Fruit fly (Drosophila melanogaster) whole organism, pupa: ENCODE results near the gene meigo.

Source experiments
- CG10348 ChIP-seq: fragments of 200-800 bp; sonication (Bioruptor generic); IDR thresholded peaks from 2 replicates; pipeline ENCODE4 v1.3.6; 2022; ENCODE audit warnings: missing biosample characterization, missing genetic modification characterization
- CG12605 ChIP-seq: fragments of 200-800 bp; sonication (Bioruptor generic); IDR thresholded peaks from 2 replicates; pipeline ENCODE4 v1.3.6; 2022; ENCODE audit warnings: missing biosample characterization, missing genetic modification characterization
- CG13204 ChIP-seq: fragments of 200-800 bp; sonication (Bioruptor generic); optimal IDR thresholded peaks from 2 replicates; lab custom pipeline; 2018; ENCODE audit warnings: missing biosample characterization, mild to moderate bottlenecking, missing genetic modification characterization, moderate library complexity
- CG14655 ChIP-seq: fragments of 200-800 bp; sonication (Bioruptor generic); optimal IDR thresholded peaks from 3 replicates; lab custom pipeline; 2017; ENCODE audit warnings: mild to moderate bottlenecking, missing biosample characterization, missing genetic modification reagents, missing genetic modification characterization
- CG15710 ChIP-seq: fragments of 200-800 bp; sonication (Bioruptor generic); optimal IDR thresholded peaks from 2 replicates; lab custom pipeline; 2018; ENCODE audit warnings: missing biosample characterization, mild to moderate bottlenecking, missing genetic modification characterization, moderate library complexity
- CG17806 ChIP-seq: fragments of 200-800 bp; sonication (Bioruptor generic); optimal IDR thresholded peaks from 2 replicates; lab custom pipeline; 2018; ENCODE audit warnings: missing biosample characterization, mild to moderate bottlenecking, missing genetic modification characterization, moderate library complexity
- CG32121 ChIP-seq: fragments of 200-800 bp; sonication (Bioruptor generic); IDR thresholded peaks from 2 replicates; pipeline ENCODE4 v1.3.6; 2022; ENCODE audit warnings: missing biosample characterization, missing genetic modification characterization
- CG34367 ChIP-seq: fragments of 200-800 bp; sonication (Bioruptor generic); optimal IDR thresholded peaks from 2 replicates; lab custom pipeline; 2018; ENCODE audit warnings: missing biosample characterization, mild to moderate bottlenecking, missing genetic modification characterization
- CG4496 ChIP-seq: fragments of 200-800 bp; sonication (Bioruptor generic); IDR thresholded peaks from 3 replicates; pipeline ENCODE4 v1.3.6; 2022; ENCODE audit warnings: missing biosample characterization, missing genetic modification characterization
- CG8159 ChIP-seq: fragments of 200-800 bp; sonication (Bioruptor generic); optimal IDR thresholded peaks from 3 replicates; lab custom pipeline; 2018; ENCODE audit warnings: missing biosample characterization, mild to moderate bottlenecking, missing genetic modification characterization, moderate library complexity
- CG8301 ChIP-seq: fragments of 200-800 bp; sonication (Bioruptor generic); optimal IDR thresholded peaks from 2 replicates; lab custom pipeline; 2018; ENCODE audit warnings: missing biosample characterization, mild to moderate bottlenecking, missing genetic modification characterization
- CG9948 ChIP-seq: fragments of 200-800 bp; sonication (Bioruptor generic); optimal IDR thresholded peaks from 2 replicates; lab custom pipeline; 2018; ENCODE audit warnings: missing biosample characterization, mild to moderate bottlenecking, missing genetic modification characterization, moderate library complexity
- D1 ChIP-seq: fragments of 200-800 bp; sonication (Bioruptor generic); optimal IDR thresholded peaks from 2 replicates; lab custom pipeline; 2018; ENCODE audit warnings: missing biosample characterization, mild to moderate bottlenecking, missing genetic modification characterization, moderate library complexity
- EcR ChIP-seq: fragments of 200-800 bp; sonication (Bioruptor generic); optimal IDR thresholded peaks from 3 replicates; lab custom pipeline; 2019; ENCODE audit warnings: missing biosample characterization, missing genetic modification characterization, mild to moderate bottlenecking, moderate library complexity, missing genetic modification reagents
- Ets98B ChIP-seq: fragments of 200-800 bp; sonication (Bioruptor generic); IDR thresholded peaks from 2 replicates; pipeline ENCODE4 v1.3.6; 2022; ENCODE audit warnings: missing biosample characterization, missing genetic modification characterization
- Pif1A ChIP-seq: fragments of 200-800 bp; sonication (Bioruptor generic); optimal IDR thresholded peaks from 3 replicates; lab custom pipeline; 2016; ENCODE audit warnings: missing biosample characterization, missing genetic modification characterization
- Pif1B ChIP-seq: fragments of 200-800 bp; sonication (Bioruptor generic); optimal IDR thresholded peaks from 3 replicates; lab custom pipeline; 2016; ENCODE audit warnings: missing biosample characterization, missing genetic modification characterization
- Snoo ChIP-seq: fragments of 200-800 bp; sonication (Bioruptor generic); optimal IDR thresholded peaks from 3 replicates; lab custom pipeline; 2017; ENCODE audit warnings: missing biosample characterization, mild to moderate bottlenecking, missing genetic modification characterization, inconsistent platforms
- fd96Ca ChIP-seq: fragments of 200-800 bp; sonication (Bioruptor generic); IDR thresholded peaks from 3 replicates; pipeline ENCODE4 v1.3.6; 2022; ENCODE audit warnings: missing biosample characterization, missing genetic modification characterization
- gl ChIP-seq: fragments of 200-800 bp; sonication (Bioruptor generic); optimal IDR thresholded peaks from 2 replicates; lab custom pipeline; 2018; ENCODE audit warnings: missing biosample characterization, mild to moderate bottlenecking, missing genetic modification characterization
- rn ChIP-seq: fragments of 200-800 bp; sonication (Bioruptor generic); IDR thresholded peaks from 2 replicates; pipeline ENCODE4 v1.3.6; 2022; ENCODE audit warnings: missing biosample characterization, missing genetic modification characterization

Gene meigo

DNA sequence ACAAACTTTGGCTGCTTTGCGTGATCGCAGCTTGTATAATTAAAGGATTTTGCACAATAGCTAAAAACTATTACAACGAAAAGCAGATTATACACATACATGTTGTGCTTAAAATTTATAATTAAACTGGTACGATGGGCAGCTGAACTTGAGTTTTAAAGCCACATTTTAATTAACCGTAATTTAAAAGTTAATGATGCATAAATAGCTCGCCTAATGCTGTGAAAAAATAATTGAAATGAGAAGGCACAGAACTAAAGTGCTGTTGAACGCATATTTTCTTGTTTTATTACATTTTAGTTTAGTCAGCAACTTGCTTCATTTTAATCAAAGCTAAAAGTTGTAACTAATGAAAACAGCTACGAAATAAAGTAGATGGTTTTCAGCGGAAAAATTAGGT lies 8.5 kb upstream of the meigo start, which contains the start of gene Obp93a:
Gene Obp93a (minus strand): TSS at position 101 of the 400 bp plus-strand sequence.
- TF ChIP-seq CG34367 = no peak
- TF ChIP-seq Ets98B (GFP tag; lab: Robert Waterston, UW) = no peak
- TF ChIP-seq CG4496 (GFP tag; lab: Robert Waterston, UW) = no peak
- TF ChIP-seq Pif1A (GFP tag; lab: Kevin White, UChicago) = no peak
- no peak for TF ChIP-seq CG12605
- TF ChIP-seq rn (GFP tag; lab: Robert Waterston, UW) = no peak
- TF ChIP-seq CG13204 (GFP tag; lab: Kevin White, UChicago) = no peak
- TF ChIP-seq CG8301 (tag; lab: Kevin White, UChicago) = no peak
- no peak for TF ChIP-seq CG17806 (tag; lab: Kevin White, UChicago)
- no peak for TF ChIP-seq Pif1B (GFP tag; lab: Kevin White, UChicago)
- no peak for TF ChIP-seq CG8159
- no peak for TF ChIP-seq fd96Ca (GFP tag; lab: Robert Waterston, UW)
- TF ChIP-seq CG14655 (GFP tag; lab: Kevin White, UChicago) = no peak
- no peak for TF ChIP-seq D1 (tag; lab: Kevin White, UChicago)
- no peak for TF ChIP-seq gl (tag; lab: Kevin White, UChicago)
- TF ChIP-seq CG9948 (tag; lab: Kevin White, UChicago) = no peak

DNA sequence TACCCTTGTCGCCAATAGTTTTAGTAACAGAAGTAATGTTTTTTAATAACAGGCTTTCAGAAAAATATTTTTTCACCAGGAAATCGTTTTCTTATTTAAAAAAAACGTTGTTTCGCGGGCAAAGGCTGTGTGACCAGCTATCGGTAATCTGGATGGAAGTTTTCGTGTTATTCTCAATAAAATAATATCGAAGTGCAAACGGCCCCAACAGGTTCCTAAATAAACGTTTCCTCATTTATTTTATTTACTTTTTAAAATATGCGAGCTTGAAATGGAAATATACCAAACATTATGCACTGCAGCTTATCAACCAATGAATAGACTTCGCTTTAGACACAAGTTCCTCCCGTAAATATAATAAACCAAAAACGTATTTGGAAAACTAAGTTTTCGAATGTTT lies 8.0 kb upstream of the meigo start, which contains the start of gene Ice2:
Gene Ice2 (plus strand): TSS at position 167 of the 400 bp plus-strand sequence.
- no peak for TF ChIP-seq CG13204 (GFP tag; lab: Kevin White, UChicago)
- TF ChIP-seq gl (tag; lab: Kevin White, UChicago) = no peak
- TF ChIP-seq CG8159 = no peak
- TF ChIP-seq CG14655 (GFP tag; lab: Kevin White, UChicago) = no peak
- no peak for TF ChIP-seq CG12605
- no peak for TF ChIP-seq CG4496 (GFP tag; lab: Robert Waterston, UW)
- TF ChIP-seq CG10348 = no peak
- TF ChIP-seq Pif1B (GFP tag; lab: Kevin White, UChicago) = no peak
- TF ChIP-seq Pif1A (GFP tag; lab: Kevin White, UChicago) = no peak
- TF ChIP-seq Ets98B (GFP tag; lab: Robert Waterston, UW) = no peak
- no peak for TF ChIP-seq EcR (GFP tag; lab: Kevin White, UChicago)
- TF ChIP-seq CG34367 = no peak
- no peak for TF ChIP-seq CG15710
- TF ChIP-seq CG8301 (tag; lab: Kevin White, UChicago) = no peak
- TF ChIP-seq CG17806 (tag; lab: Kevin White, UChicago) = no peak
- TF ChIP-seq Snoo (tag; lab: Kevin White, UChicago) = no peak
- TF ChIP-seq fd96Ca (GFP tag; lab: Robert Waterston, UW) = no peak
- TF ChIP-seq CG32121 (GFP tag; lab: Robert Waterston, UW) = no peak

DNA sequence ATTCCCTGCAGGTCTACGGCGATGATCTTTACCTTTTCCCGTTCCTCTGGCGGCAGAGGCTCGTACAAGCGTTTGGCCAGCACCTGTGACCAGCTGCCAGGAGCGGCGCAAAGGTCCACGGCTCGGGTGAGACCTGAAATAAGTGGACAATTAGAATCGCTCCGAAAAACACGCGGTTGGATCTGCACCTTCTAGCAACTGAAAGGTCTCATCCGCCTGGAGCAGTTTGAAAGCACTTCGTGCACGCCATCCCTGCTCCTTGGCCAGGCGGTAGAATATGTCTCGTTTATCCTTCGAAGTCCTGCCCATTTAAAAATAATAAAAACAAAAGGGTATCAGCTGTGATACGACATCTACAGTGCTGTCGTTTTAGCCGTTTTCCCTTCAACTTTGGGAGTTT lies 4.6 kb upstream of the meigo start, which contains the start of gene Trm7-34:
Gene Trm7-34 (minus strand): TSS at position 365 of the 400 bp plus-strand sequence.
- TF ChIP-seq Snoo (tag; lab: Kevin White, UChicago) (no peak), CG32121 (GFP tag; lab: Robert Waterston, UW) (no peak), CG13204 (GFP tag; lab: Kevin White, UChicago) (no peak), CG34367 (no peak), CG8301 (tag; lab: Kevin White, UChicago) (no peak), CG4496 (GFP tag; lab: Robert Waterston, UW) (no peak), fd96Ca (GFP tag; lab: Robert Waterston, UW) (no peak), Pif1A (GFP tag; lab: Kevin White, UChicago) (no peak), CG14655 (GFP tag; lab: Kevin White, UChicago) (no peak), CG10348 (no peak), CG9948 (tag; lab: Kevin White, UChicago) (no peak), Pif1B (GFP tag; lab: Kevin White, UChicago) (no peak), CG8159 (no peak)

DNA sequence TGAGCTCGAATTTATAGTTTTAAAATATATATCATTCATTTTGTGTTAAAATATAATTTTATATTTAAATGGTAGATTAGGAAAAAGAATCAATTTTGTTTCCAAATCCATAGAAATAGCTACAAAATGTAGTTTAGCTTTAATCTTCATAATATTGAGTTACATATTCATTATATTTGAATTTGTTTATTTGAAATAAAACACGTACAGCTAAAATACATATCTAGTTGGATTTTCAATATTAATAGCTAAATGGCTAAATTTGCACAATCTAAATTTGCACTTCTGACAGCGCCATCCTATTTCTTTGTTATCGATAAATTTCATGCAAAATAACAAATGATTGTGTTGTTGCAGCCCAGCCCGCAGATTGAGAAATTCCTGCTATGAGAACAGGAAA lies 4.1 kb upstream of the meigo start, which contains the start of gene Usp8:
Gene Usp8 (plus strand): TSS at position 312 of the 400 bp plus-strand sequence.
- peak; percentile 30 for TF ChIP-seq CG9948 (tag; lab: Kevin White, UChicago)
- TF ChIP-seq CG15710 = peak; percentile 37
- TF ChIP-seq CG14655 (GFP tag; lab: Kevin White, UChicago) = no peak

DNA sequence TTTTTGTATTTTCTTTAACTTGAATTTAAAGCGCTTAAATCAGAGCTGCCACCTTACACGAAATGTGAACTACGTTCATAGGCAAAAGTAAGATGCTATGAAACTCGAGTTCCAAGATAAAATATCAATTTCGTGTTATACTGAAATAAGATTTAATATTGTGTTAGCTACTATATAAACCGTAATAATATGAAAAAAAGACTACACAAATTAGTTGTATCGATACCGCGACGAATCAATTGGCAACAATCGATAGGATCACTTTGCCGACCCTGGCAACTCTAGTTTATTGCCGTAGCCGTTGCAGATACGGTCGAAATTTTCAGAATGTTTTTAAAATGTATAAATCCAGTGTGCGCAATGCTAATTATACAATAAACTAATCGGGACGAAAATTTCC lies 2.4 kb downstream of the meigo start, which contains the start of gene SNF4Agamma:
Gene SNF4Agamma (plus strand): TSS at position 282 of the 400 bp plus-strand sequence.
- TF ChIP-seq Pif1B (GFP tag; lab: Kevin White, UChicago) (no peak), Snoo (tag; lab: Kevin White, UChicago) (no peak), Ets98B (GFP tag; lab: Robert Waterston, UW) (peak; percentile 34; the same call in 1 of the 2 replicates), CG10348 (no peak)

DNA sequence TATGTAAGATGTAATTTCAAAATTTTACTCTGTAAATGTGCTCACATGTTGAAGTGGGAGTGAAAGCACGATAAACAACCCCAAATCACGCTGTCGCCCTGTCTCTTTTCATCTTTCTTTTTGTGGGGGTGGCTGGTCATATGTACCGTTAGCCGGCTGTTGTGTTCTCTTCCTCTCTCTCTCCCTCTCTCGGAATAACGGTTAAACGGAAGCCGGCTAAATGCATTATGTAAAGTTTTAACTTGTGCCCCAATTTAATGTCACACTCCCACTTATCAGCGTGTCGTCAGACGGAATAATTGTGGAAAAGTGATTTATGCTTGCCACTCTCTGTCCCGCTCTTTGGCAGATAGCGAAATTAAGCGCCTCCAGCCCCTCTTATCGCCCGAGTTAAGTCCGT lies 3.3 kb downstream of the meigo start:
- TF ChIP-seq CG10348 (no peak), CG14655 (GFP tag; lab: Kevin White, UChicago) (no peak), CG15710 (no peak), CG32121 (GFP tag; lab: Robert Waterston, UW) (no peak), CG34367 (no peak), gl (tag; lab: Kevin White, UChicago) (no peak), D1 (tag; lab: Kevin White, UChicago) (no peak), Ets98B (GFP tag; lab: Robert Waterston, UW) (no peak), EcR (GFP tag; lab: Kevin White, UChicago) (no peak), CG12605 (no peak), CG9948 (tag; lab: Kevin White, UChicago) (no peak), Snoo (tag; lab: Kevin White, UChicago) (no peak), Pif1A (GFP tag; lab: Kevin White, UChicago) (no peak), rn (GFP tag; lab: Robert Waterston, UW) (no peak), CG13204 (GFP tag; lab: Kevin White, UChicago) (no peak), Pif1B (GFP tag; lab: Kevin White, UChicago) (no peak), CG17806 (tag; lab: Kevin White, UChicago) (no peak), fd96Ca (GFP tag; lab: Robert Waterston, UW) (no peak), CG4496 (GFP tag; lab: Robert Waterston, UW) (no peak), CG8159 (no peak)
- TF ChIP-seq, all 21 proteins: peak for 0
